Fruit fly (Drosophila melanogaster): Measurements from ENCODE around the gene CG16890.
A peak's percentile ranks its signal among the peaks of the same experiment; 100 is the strongest.

CG16890 gene

dm6 chr2L:13780109-13780947 is 3.8 kb downstream of the CG16890 start, which contains the start of the genes CG9008 and p38b (continued):
- TF ChIP-seq Gug (GFP tag; IDR thresholded peaks at IDR 0.05) (peak; percentile 57), CG1621 (tag; optimal IDR thresholded peaks at IDR 0.05) (peak; percentile 39), CG34406 (GFP tag; optimal IDR thresholded peaks at IDR 0.05) (peak; percentile 85), lz (GFP tag; optimal IDR thresholded peaks at IDR 0.05) (peak; percentile 74), CG6163 (GFP tag; IDR thresholded peaks at IDR 0.05) (peak; percentile 44; the same call in 1 of the 3 replicates), cyc (GFP tag; optimal IDR thresholded peaks at IDR 0.05) (peak; percentile 76), CG9139 (GFP tag; optimal IDR thresholded peaks at IDR 0.05) (peak; percentile 58), CG6808 (GFP tag; optimal IDR thresholded peaks at IDR 0.05) (peak; percentile 86), pdm3 (GFP tag; optimal IDR thresholded peaks at IDR 0.05) (no peak), CG7368 (GFP tag; optimal IDR thresholded peaks at IDR 0.05) (peak; percentile 65)

dm6 chr2L:13779795-13780108 is 4.4 kb downstream of the CG16890 start:
- no peak for TF ChIP-seq CG11294 (GFP tag; IDR thresholded peaks at IDR 0.05)
- TF ChIP-seq Met (GFP tag; optimal IDR thresholded peaks at IDR 0.05) = no peak
- TF ChIP-seq CG3032 (tag; optimal IDR thresholded peaks at IDR 0.05) = no peak
- no peak for TF ChIP-seq lz (GFP tag; optimal IDR thresholded peaks at IDR 0.05)
- no peak for TF ChIP-seq Hr4 (GFP tag; optimal IDR thresholded peaks at IDR 0.05)
- TF ChIP-seq Eip75B (GFP tag; optimal IDR thresholded peaks at IDR 0.05) = no peak
- no peak for TF ChIP-seq Blimp-1 (GFP tag; optimal IDR thresholded peaks at IDR 0.05)
- TF ChIP-seq eg (GFP tag; IDR thresholded peaks at IDR 0.05) = no peak
- TF ChIP-seq CG6792 (GFP tag; optimal IDR thresholded peaks at IDR 0.05) = no peak
- no peak for TF ChIP-seq CG10631 (GFP tag; optimal IDR thresholded peaks at IDR 0.05)
- TF ChIP-seq CG32006 (GFP tag; optimal IDR thresholded peaks at IDR 0.05) = no peak

- TF ChIP-seq Smox (GFP tag; optimal IDR thresholded peaks at IDR 0.05) = no peak
- TF ChIP-seq svp (GFP tag) = peak; percentile 83
- no peak for TF ChIP-seq CG11902 (GFP tag; optimal IDR thresholded peaks at IDR 0.05)
- no peak for TF ChIP-seq salr (GFP tag; optimal IDR thresholded peaks at IDR 0.05)
Observed at dm6 chr2L:13779162-13779561, 5.0 kb downstream of the CG16890 start.

DNA sequence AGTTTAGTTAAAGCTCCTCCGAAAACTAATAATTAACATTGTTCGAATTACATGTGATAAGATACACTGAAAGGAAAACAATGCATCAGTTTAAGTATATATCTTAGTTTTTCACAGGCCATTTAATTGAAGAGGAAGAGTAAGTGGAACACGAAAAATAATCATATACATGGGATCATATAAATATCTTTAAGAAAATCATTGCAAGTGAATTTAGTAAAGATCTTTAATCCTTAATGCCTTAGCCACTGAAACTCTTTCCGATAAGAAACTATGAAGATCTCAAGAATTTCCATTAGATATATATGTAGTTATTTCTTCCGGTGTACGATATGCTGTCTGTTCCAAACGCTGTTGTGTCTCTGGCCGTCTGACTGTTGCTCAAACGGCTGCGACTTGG is 5.5 kb downstream of the CG16890 start:
- peak; percentile 87 for TF ChIP-seq CG8119 (GFP tag; IDR thresholded peaks at IDR 0.05)
- TF ChIP-seq esn (GFP tag; optimal IDR thresholded peaks at IDR 0.05) = peak; percentile 43
- TF ChIP-seq svp (GFP tag) = peak; percentile 63
- no peak for TF ChIP-seq CG3032 (tag; optimal IDR thresholded peaks at IDR 0.05)
- TF ChIP-seq fd59A (GFP tag; optimal IDR thresholded peaks at IDR 0.05) = no peak
- peak; percentile 37 for TF ChIP-seq lz (GFP tag; optimal IDR thresholded peaks at IDR 0.05)
- no peak for TF ChIP-seq Smox (GFP tag; optimal IDR thresholded peaks at IDR 0.05)
- TF ChIP-seq CG10669 (GFP tag; optimal IDR thresholded peaks at IDR 0.05) = peak; percentile 3
- TF ChIP-seq OdsH (GFP tag; optimal IDR thresholded peaks at IDR 0.05) = peak; percentile 61
- no peak for TF ChIP-seq spab (GFP tag; optimal IDR thresholded peaks at IDR 0.05)
- TF ChIP-seq dsx (GFP tag; optimal IDR thresholded peaks at IDR 0.05; ENCODE audit: poor library complexity, severe bottlenecking) = no peak
- peak; percentile 77 for TF ChIP-seq CG4318 (GFP tag; optimal IDR thresholded peaks at IDR 0.05)
- TF ChIP-seq Sox102F (GFP tag; optimal IDR thresholded peaks at IDR 0.05) = peak; percentile 3
- TF ChIP-seq Eip93F (GFP tag; optimal IDR thresholded peaks at IDR 0.05) = no peak
- no peak for TF ChIP-seq CG16779 (tag; optimal IDR thresholded peaks at IDR 0.05)
- peak; percentile 61 for TF ChIP-seq CG11294 (GFP tag; IDR thresholded peaks at IDR 0.05)
- peak; percentile 18 for TF ChIP-seq CG11762 (GFP tag; optimal IDR thresholded peaks at IDR 0.05; ENCODE audit: insufficient read depth)
- no peak for TF ChIP-seq CG7368 (GFP tag; optimal IDR thresholded peaks at IDR 0.05)
- TF ChIP-seq CG6792 (GFP tag; optimal IDR thresholded peaks at IDR 0.05) = peak; percentile 14
- TF ChIP-seq Eip75B (GFP tag; optimal IDR thresholded peaks at IDR 0.05) = peak; percentile 2
- peak; percentile 64 for TF ChIP-seq dac (GFP tag; optimal IDR thresholded peaks at IDR 0.05)
- TF ChIP-seq eg (GFP tag; IDR thresholded peaks at IDR 0.05) = peak; percentile 83
- peak; percentile 10 for TF ChIP-seq CG31627 (GFP tag; optimal IDR thresholded peaks at IDR 0.05)
- peak; percentile 57 for TF ChIP-seq Lpt (GFP tag; optimal IDR thresholded peaks at IDR 0.05)
- TF ChIP-seq Sox14 (GFP tag; optimal IDR thresholded peaks at IDR 0.05) = peak; percentile 40
- no peak for TF ChIP-seq CG9139 (GFP tag; optimal IDR thresholded peaks at IDR 0.05)
- TF ChIP-seq Ets96B (tag; optimal IDR thresholded peaks at IDR 0.05) = no peak
- TF ChIP-seq CG6808 (GFP tag; optimal IDR thresholded peaks at IDR 0.05) = no peak
- no peak for TF ChIP-seq Blimp-1 (GFP tag; optimal IDR thresholded peaks at IDR 0.05)
- no peak for TF ChIP-seq Ets21C (GFP tag; optimal IDR thresholded peaks at IDR 0.05)
- no peak for TF ChIP-seq CG11902 (GFP tag; optimal IDR thresholded peaks at IDR 0.05)
- peak; percentile 63 for TF ChIP-seq pdm3 (GFP tag; optimal IDR thresholded peaks at IDR 0.05)
- TF ChIP-seq Hr4 (GFP tag; optimal IDR thresholded peaks at IDR 0.05) = peak; percentile 85

Measured in whole organism, prepupa.